Worm (Caenorhabditis elegans) whole organism, late embryonic: ENCODE results near the gene sax-3.

Experiments
- C08G9.2 ChIP-seq: sonication (generic microtip); optimal IDR thresholded peaks from 2 replicates; lab custom pipeline; 2016; ENCODE audit warnings: mild to moderate bottlenecking, missing genetic modification characterization, moderate library complexity, missing compliant biosample characterization
- C38D4.7 ChIP-seq: fragments of 200-800 bp; sonication (Bioruptor generic); optimal IDR thresholded peaks from 2 replicates; lab custom pipeline; 2018; ENCODE audit warnings: mild to moderate bottlenecking, missing genetic modification characterization, moderate library complexity, missing compliant biosample characterization
- T23F11.4 ChIP-seq: fragments of 200-800 bp; sonication (Bioruptor generic); optimal IDR thresholded peaks from 2 replicates; lab custom pipeline; 2018; ENCODE audit warnings: mild to moderate bottlenecking, missing genetic modification characterization, missing compliant biosample characterization
- ceh-14 ChIP-seq: sonication (generic microtip); optimal IDR thresholded peaks from 2 replicates; lab custom pipeline; 2016; ENCODE audit warnings: missing genotype, missing genetic modification characterization, missing compliant biosample characterization
- ceh-18 ChIP-seq: sonication (generic microtip); optimal IDR thresholded peaks from 2 replicates; lab custom pipeline; 2016; ENCODE audit warnings: missing genetic modification characterization, missing compliant biosample characterization
- ceh-19 ChIP-seq: fragments of 200-800 bp; sonication (Bioruptor generic); optimal IDR thresholded peaks from 2 replicates; lab custom pipeline; 2018; ENCODE audit warnings: mild to moderate bottlenecking, missing genetic modification characterization, missing compliant biosample characterization
- ceh-24 ChIP-seq: sonication (generic microtip); optimal IDR thresholded peaks from 2 replicates; lab custom pipeline; 2016; ENCODE audit warnings: mild to moderate bottlenecking, missing genetic modification characterization, missing compliant biosample characterization
- ceh-45 ChIP-seq: fragments of 200-800 bp; sonication (Bioruptor generic); IDR thresholded peaks from 2 replicates; pipeline ENCODE4 v1.3.6; 2022; ENCODE audit warnings: missing genetic modification reagents, missing genetic modification characterization, missing compliant biosample characterization
- ceh-6 ChIP-seq: fragments of 200-800 bp; sonication (Bioruptor generic); optimal IDR thresholded peaks from 2 replicates; lab custom pipeline; 2018; ENCODE audit warnings: mild to moderate bottlenecking, missing genetic modification characterization, missing compliant biosample characterization
- che-1 ChIP-seq: sonication (generic microtip); optimal IDR thresholded peaks from 2 replicates; lab custom pipeline; 2016; ENCODE audit warnings: mild to moderate bottlenecking, missing genetic modification characterization, missing compliant biosample characterization
- dmd-4 ChIP-seq: sonication (generic microtip); optimal IDR thresholded peaks from 2 replicates; lab custom pipeline; 2016; ENCODE audit warnings: borderline replicate concordance, missing genetic modification characterization, missing compliant biosample characterization
- elt-2 ChIP-seq: sonication (generic microtip); optimal IDR thresholded peaks from 2 replicates; lab custom pipeline; 2016; ENCODE audit warnings: missing genetic modification reagents, missing genetic modification characterization, missing compliant biosample characterization
- elt-4 ChIP-seq: sonication (generic microtip); optimal IDR thresholded peaks from 2 replicates; lab custom pipeline; 2016; ENCODE audit warnings: missing genetic modification characterization, missing compliant biosample characterization
- fax-1 ChIP-seq: sonication (generic microtip); optimal IDR thresholded peaks from 2 replicates; lab custom pipeline; 2016; ENCODE audit warnings: missing genotype, missing genetic modification characterization, missing compliant biosample characterization
- fkh-6 ChIP-seq: sonication (generic microtip); optimal IDR thresholded peaks from 2 replicates; lab custom pipeline; 2016; ENCODE audit warnings: missing genetic modification characterization, missing compliant biosample characterization
- lim-6 ChIP-seq: sonication (generic microtip); optimal IDR thresholded peaks from 2 replicates; lab custom pipeline; 2016; ENCODE audit warnings: missing genetic modification characterization, missing compliant biosample characterization
- lin-11 ChIP-seq: fragments of 200-800 bp; sonication (Bioruptor generic); optimal IDR thresholded peaks from 2 replicates; lab custom pipeline; 2018; ENCODE audit warnings: mild to moderate bottlenecking, missing genetic modification characterization, missing compliant biosample characterization
- madf-2 ChIP-seq: sonication (generic microtip); optimal IDR thresholded peaks from 2 replicates; lab custom pipeline; 2017; ENCODE audit warnings: missing genetic modification characterization, missing compliant biosample characterization
- mec-3 ChIP-seq: sonication (generic microtip); optimal IDR thresholded peaks from 2 replicates; lab custom pipeline; 2016; ENCODE audit warnings: borderline replicate concordance, missing genetic modification characterization, missing compliant biosample characterization
- nhr-232 ChIP-seq: sonication (generic microtip); optimal IDR thresholded peaks from 2 replicates; lab custom pipeline; 2016; ENCODE audit warnings: missing genetic modification characterization, missing compliant biosample characterization
- npax-4 ChIP-seq: sonication (generic microtip); optimal IDR thresholded peaks from 2 replicates; lab custom pipeline; 2016; ENCODE audit warnings: missing genetic modification characterization, missing compliant biosample characterization
- odd-2 ChIP-seq: sonication (generic microtip); optimal IDR thresholded peaks from 2 replicates; lab custom pipeline; 2017; ENCODE audit warnings: antibody characterized with exemption, mild to moderate bottlenecking, missing genetic modification characterization, missing compliant biosample characterization
- pag-3 ChIP-seq: sonication (generic microtip); optimal IDR thresholded peaks from 2 replicates; lab custom pipeline; 2016; ENCODE audit warnings: missing compliant biosample characterization, missing genetic modification characterization, borderline replicate concordance
- pat-9 ChIP-seq: fragments of 200-800 bp; sonication (Bioruptor generic); optimal IDR thresholded peaks from 2 replicates; lab custom pipeline; 2018; ENCODE audit warnings: mild to moderate bottlenecking, missing genetic modification characterization, moderate library complexity, missing compliant biosample characterization
- pax-1 ChIP-seq: fragments of 150-350 bp; optimal IDR thresholded peaks from 2 replicates; lab custom pipeline; 2014; ENCODE audit warnings: missing biosample characterization, missing genetic modification characterization
- pha-2 ChIP-seq: sonication (generic microtip); optimal IDR thresholded peaks from 2 replicates; lab custom pipeline; 2017; ENCODE audit warnings: mild to moderate bottlenecking, missing genetic modification characterization, missing compliant biosample characterization
- pqm-1 ChIP-seq: sonication (generic microtip); optimal IDR thresholded peaks from 2 replicates; lab custom pipeline; 2016; ENCODE audit warnings: missing genetic modification characterization, missing compliant biosample characterization
- pros-1 ChIP-seq: fragments of 150-350 bp; optimal IDR thresholded peaks from 2 replicates; lab custom pipeline; 2014; ENCODE audit warnings: missing biosample characterization, missing genetic modification reagents, missing genetic modification characterization
- rnt-1 ChIP-seq: sonication (generic microtip); optimal IDR thresholded peaks from 2 replicates; lab custom pipeline; 2016; ENCODE audit warnings: missing genetic modification characterization, missing compliant biosample characterization
- sdc-2 ChIP-seq: sonication (generic microtip); optimal IDR thresholded peaks from 2 replicates; lab custom pipeline; 2016; ENCODE audit warnings: missing genotype, missing genetic modification characterization, missing compliant biosample characterization
- sox-2 ChIP-seq: fragments of 200-800 bp; sonication (Bioruptor generic); IDR thresholded peaks from 2 replicates; pipeline ENCODE4 v1.3.6; 2022; ENCODE audit warnings: missing genetic modification reagents, missing genetic modification characterization, missing compliant biosample characterization
- sox-4 ChIP-seq: sonication (generic microtip); optimal IDR thresholded peaks from 2 replicates; lab custom pipeline; 2017; ENCODE audit warnings: mild to moderate bottlenecking, missing genetic modification characterization, inconsistent platforms, missing compliant biosample characterization
- ttx-3 ChIP-seq: sonication (generic microtip); optimal IDR thresholded peaks from 2 replicates; lab custom pipeline; 2016; ENCODE audit warnings: missing genetic modification reagents, missing genetic modification characterization, missing compliant biosample characterization
- unc-42 ChIP-seq: sonication (generic microtip); optimal IDR thresholded peaks from 2 replicates; lab custom pipeline; 2016; ENCODE audit warnings: missing genotype, missing genetic modification characterization, missing compliant biosample characterization
- unc-55 ChIP-seq: sonication (generic microtip); optimal IDR thresholded peaks from 2 replicates; lab custom pipeline; 2017; ENCODE audit warnings: missing biosample characterization, missing genetic modification reagents, missing genetic modification characterization
- unc-86 ChIP-seq: sonication (generic microtip); optimal IDR thresholded peaks from 2 replicates; lab custom pipeline; 2016; ENCODE audit warnings: missing genetic modification characterization, missing compliant biosample characterization
- ztf-16 ChIP-seq: sonication (generic microtip); optimal IDR thresholded peaks from 2 replicates; lab custom pipeline; 2017; ENCODE audit warnings: missing genetic modification characterization, missing compliant biosample characterization

sax-3 gene

ce11 chrX:3443526-3443925 lies 22.2 kb downstream of the sax-3 start, which contains the start of gene ZK813.2:
TSS of gene ZK813.2 (plus strand) at chrX:3443826.
- TF ChIP-seq npax-4 (tag; lab: Kevin White, UChicago) (no peak), T23F11.4 (GFP tag; lab: Kevin White, UChicago) (no peak), nhr-232 (tag; lab: Kevin White, UChicago) (no peak)

- no peak for TF ChIP-seq pros-1 (tag; lab: Kevin White, UChicago)
- TF ChIP-seq unc-86 (tag; lab: Kevin White, UChicago), result no peak
- TF ChIP-seq npax-4 (tag; lab: Kevin White, UChicago), result no peak
- no peak for TF ChIP-seq ceh-6 (GFP tag; lab: Kevin White, UChicago)
- TF ChIP-seq pag-3 (tag; lab: Kevin White, UChicago), result no peak
- TF ChIP-seq sdc-2, result no peak
- TF ChIP-seq sox-2 (GFP tag; lab: Robert Waterston, UW), result no peak
- TF ChIP-seq odd-2 (tag; lab: Kevin White, UChicago), result no peak
- no peak for TF ChIP-seq lin-11 (tag; lab: Kevin White, UChicago)
- no peak for TF ChIP-seq C38D4.7 (GFP tag; lab: Kevin White, UChicago)
- no peak for TF ChIP-seq pqm-1 (tag; lab: Kevin White, UChicago)
- no peak for TF ChIP-seq ceh-18 (tag; lab: Kevin White, UChicago)
- TF ChIP-seq fkh-6 (tag; lab: Kevin White, UChicago), result no peak
- no peak for TF ChIP-seq ceh-19
- TF ChIP-seq elt-4 (tag; lab: Kevin White, UChicago), result no peak
- TF ChIP-seq, all 69 proteins: peak for 0
These were observed 24.2 kb downstream of the sax-3 start, which contains the start of gene ZK813.3 for ce11 chrX:3441539-3441938. TSS of gene ZK813.3 (plus strand) at chrX:3441839.

ce11 chrX:3440308-3440707 lies 25.4 kb downstream of the sax-3 start:
- TF ChIP-seq pax-1 (tag; lab: Kevin White, UChicago) (no peak), C08G9.2 (tag; lab: Kevin White, UChicago) (no peak), sdc-2 (no peak), lim-6 (tag; lab: Kevin White, UChicago) (no peak), unc-86 (tag; lab: Kevin White, UChicago) (no peak), unc-42 (tag; lab: Kevin White, UChicago) (no peak), unc-55 (GFP tag; lab: Kevin White, UChicago) (peak; percentile 55), ceh-45 (no peak), ceh-14 (no peak), C38D4.7 (GFP tag; lab: Kevin White, UChicago) (no peak), T23F11.4 (GFP tag; lab: Kevin White, UChicago) (no peak), madf-2 (tag; lab: Kevin White, UChicago) (no peak), rnt-1 (peak; percentile 6), ttx-3 (tag; lab: Kevin White, UChicago) (no peak)

- no peak for TF ChIP-seq che-1 (tag; lab: Kevin White, UChicago)
- no peak for TF ChIP-seq elt-2 (tag; lab: Kevin White, UChicago)
- TF ChIP-seq ceh-24 (tag; lab: Kevin White, UChicago), result no peak
- TF ChIP-seq pat-9 (tag; lab: Kevin White, UChicago), result no peak
- TF ChIP-seq ztf-16 (tag; lab: Kevin White, UChicago), result no peak
- no peak for TF ChIP-seq ceh-45
- TF ChIP-seq pha-2, result no peak
- TF ChIP-seq sox-4 (tag; lab: Kevin White, UChicago), result no peak
- no peak for TF ChIP-seq dmd-4 (tag; lab: Kevin White, UChicago)
- TF ChIP-seq pax-1 (tag; lab: Kevin White, UChicago), result no peak
- TF ChIP-seq fax-1 (tag; lab: Kevin White, UChicago), result no peak
- no peak for TF ChIP-seq C08G9.2 (tag; lab: Kevin White, UChicago)
- no peak for TF ChIP-seq mec-3 (tag; lab: Kevin White, UChicago)
These were observed 25.9 kb downstream of the sax-3 start for ce11 chrX:3439823-3440222.
